Worm (Caenorhabditis elegans) whole organism, L4 larva: ENCODE data around the gene acd-4.

Source experiments
- F10B5.3 ChIP-seq: sonication (generic microtip); optimal IDR thresholded peaks from 2 replicates; lab custom pipeline; 2016; ENCODE audit warnings: mild to moderate bottlenecking, missing genetic modification characterization, missing compliant biosample characterization
- F49E8.2 ChIP-seq: sonication (generic microtip); optimal IDR thresholded peaks from 2 replicates; lab custom pipeline; 2016; ENCODE audit warnings: missing compliant biosample characterization, mild to moderate bottlenecking, missing genetic modification characterization, borderline replicate concordance
- T20F7.1 ChIP-seq: fragments of 200-800 bp; sonication (Bioruptor generic); optimal IDR thresholded peaks from 2 replicates; lab custom pipeline; 2018; ENCODE audit warnings: mild to moderate bottlenecking, missing genetic modification characterization, missing compliant biosample characterization
- aha-1 ChIP-seq: fragments of 150-350 bp; peaks from one replicate; lab custom pipeline; 2014; ENCODE audit warnings: missing biosample characterization, missing genetic modification characterization
- arid-1 ChIP-seq: fragments of 200-800 bp; sonication (Bioruptor generic); conservative IDR thresholded peaks from 2 replicates; pipeline ENCODE4 v1.3.6; 2022; ENCODE audit warnings: missing genetic modification reagents, missing genetic modification characterization, missing compliant biosample characterization
- attf-4 ChIP-seq: sonication (generic microtip); optimal IDR thresholded peaks from 3 replicates; lab custom pipeline; 2017; ENCODE audit warnings: missing biosample characterization, missing genetic modification characterization
- ceh-20 ChIP-seq: fragments of 200-800 bp; sonication (Bioruptor generic); IDR thresholded peaks from 2 replicates; pipeline ENCODE4 v1.3.6; 2022; ENCODE audit warnings: missing genetic modification reagents, missing genetic modification characterization, missing compliant biosample characterization
- ces-1 ChIP-seq: fragments of 150-350 bp; sonication (generic microtip); optimal IDR thresholded peaks from 4 replicates; lab custom pipeline; 2014; ENCODE audit warnings: missing biosample characterization, missing genetic modification reagents, missing genetic modification characterization
- daf-16 ChIP-seq, 3 experiments: sonication (generic microtip); optimal IDR thresholded peaks; 2 replicates each; lab custom pipeline; 2016 to 2017; ENCODE audit warnings: missing genetic modification characterization in 3 of 3, missing genetic modification reagents in 3 of 3, mild to moderate bottlenecking in 2 of 3, missing compliant biosample characterization in 2 of 3, missing biosample characterization in 1 of 3, moderate library complexity in 1 of 3
- dmd-6 ChIP-seq: fragments of 200-800 bp; sonication (Bioruptor generic); IDR thresholded peaks from 2 replicates; pipeline ENCODE4 v1.3.6; 2022; ENCODE audit warnings: missing genetic modification reagents, missing genetic modification characterization, missing compliant biosample characterization
- dpl-1 ChIP-seq: fragments of 150-350 bp; optimal IDR thresholded peaks from 2 replicates; lab custom pipeline; 2014; ENCODE audit warnings: missing biosample characterization, missing genetic modification reagents, missing genetic modification characterization
- duxl-1 ChIP-seq: sonication (generic microtip); optimal IDR thresholded peaks from 2 replicates; lab custom pipeline; 2016; ENCODE audit warnings: mild to moderate bottlenecking, missing genetic modification characterization, moderate library complexity, missing compliant biosample characterization; ENCODE audit not compliant: poor library complexity
- dve-1 ChIP-seq: sonication (generic microtip); optimal IDR thresholded peaks from 2 replicates; lab custom pipeline; 2017; ENCODE audit warnings: antibody characterized with exemption, mild to moderate bottlenecking, missing genetic modification characterization, missing compliant biosample characterization; ENCODE audit not compliant: insufficient read depth
- fos-1 ChIP-seq: fragments of 150-350 bp; optimal IDR thresholded peaks from 2 replicates; lab custom pipeline; 2014; ENCODE audit warnings: missing biosample characterization, missing genetic modification characterization
- gei-8 ChIP-seq: fragments of 200-800 bp; sonication (Bioruptor generic); optimal IDR thresholded peaks from 2 replicates; lab custom pipeline; 2018; ENCODE audit warnings: mild to moderate bottlenecking, missing genetic modification characterization, missing compliant biosample characterization
- hif-1 ChIP-seq, 2 experiments: sonication (generic microtip); optimal IDR thresholded peaks; 2 replicates each; lab custom pipeline; 2016 to 2017; ENCODE audit warnings: missing compliant biosample characterization in 2 of 2, missing genetic modification characterization in 2 of 2, missing genetic modification reagents in 2 of 2, missing genotype in 2 of 2, mild to moderate bottlenecking in 1 of 2
- hlh-11 ChIP-seq: fragments of 200-800 bp; sonication (Bioruptor generic); optimal IDR thresholded peaks from 2 replicates; lab custom pipeline; 2018; ENCODE audit warnings: mild to moderate bottlenecking, missing genetic modification characterization, missing compliant biosample characterization
- hlh-30 ChIP-seq: sonication (generic microtip); optimal IDR thresholded peaks from 2 replicates; lab custom pipeline; 2017; ENCODE audit warnings: antibody characterized with exemption, mild to moderate bottlenecking, missing genetic modification characterization, missing compliant biosample characterization; ENCODE audit not compliant: insufficient read depth
- hmg-1.1 ChIP-seq: fragments of 200-800 bp; sonication (Bioruptor generic); IDR thresholded peaks from 2 replicates; pipeline ENCODE4 v1.3.6; 2022; ENCODE audit warnings: missing genetic modification reagents, missing genetic modification characterization, missing compliant biosample characterization
- lin-13 ChIP-seq: fragments of 150-350 bp; optimal IDR thresholded peaks from 2 replicates; lab custom pipeline; 2014; ENCODE audit warnings: missing biosample characterization, missing genetic modification reagents, missing genetic modification characterization
- madf-9 ChIP-seq: fragments of 200-800 bp; sonication (Bioruptor generic); conservative IDR thresholded peaks from 2 replicates; pipeline ENCODE4 v1.3.6; 2022; ENCODE audit warnings: missing genetic modification reagents, missing genetic modification characterization, missing compliant biosample characterization
- mdl-1 ChIP-seq, 2 experiments: fragments of 150-350 bp in 1 of 2; sonication (generic microtip) in 1 of 2; optimal IDR thresholded peaks; 2 replicates each; lab custom pipeline; 2014 to 2017; ENCODE audit warnings: missing biosample characterization in 2 of 2, missing genetic modification characterization in 2 of 2
- mep-1 ChIP-seq: fragments of 150-350 bp; sonication (generic microtip); optimal IDR thresholded peaks from 3 replicates; lab custom pipeline; 2014; ENCODE audit warnings: missing biosample characterization, missing genetic modification characterization
- mxl-3 ChIP-seq: fragments of 200-800 bp; sonication (Bioruptor generic); optimal IDR thresholded peaks from 2 replicates; lab custom pipeline; 2018; ENCODE audit warnings: mild to moderate bottlenecking, missing genetic modification characterization, missing compliant biosample characterization
- nhr-102 ChIP-seq: sonication (generic microtip); optimal IDR thresholded peaks from 2 replicates; lab custom pipeline; 2016; ENCODE audit warnings: mild to moderate bottlenecking, missing genetic modification characterization, moderate library complexity, missing compliant biosample characterization
- nhr-11 ChIP-seq: fragments of 150-350 bp; optimal IDR thresholded peaks from 2 replicates; lab custom pipeline; 2014; ENCODE audit warnings: missing biosample characterization, missing genetic modification characterization
- nhr-25 ChIP-seq: sonication (generic microtip); optimal IDR thresholded peaks from 2 replicates; lab custom pipeline; 2017; ENCODE audit warnings: missing genetic modification characterization, mild to moderate bottlenecking, missing compliant biosample characterization, antibody characterized with exemption, moderate library complexity, borderline replicate concordance; ENCODE audit not compliant: insufficient read depth
- nhr-28 ChIP-seq: fragments of 150-350 bp; optimal IDR thresholded peaks from 2 replicates; lab custom pipeline; 2014; ENCODE audit warnings: missing biosample characterization, missing genetic modification characterization
- nhr-42 ChIP-seq: fragments of 200-800 bp; sonication (Bioruptor generic); IDR thresholded peaks from 2 replicates; pipeline ENCODE4 v1.3.6; 2022; ENCODE audit warnings: missing genetic modification characterization, missing compliant biosample characterization
- nhr-48 ChIP-seq: sonication (generic microtip); optimal IDR thresholded peaks from 2 replicates; lab custom pipeline; 2016; ENCODE audit warnings: mild to moderate bottlenecking, missing genetic modification characterization, missing compliant biosample characterization
- nhr-6 ChIP-seq: fragments of 150-350 bp; optimal IDR thresholded peaks from 2 replicates; lab custom pipeline; 2014; ENCODE audit warnings: missing biosample characterization, missing genetic modification characterization
- nhr-77 ChIP-seq: fragments of 150-350 bp; optimal IDR thresholded peaks from 2 replicates; lab custom pipeline; 2014; ENCODE audit warnings: missing biosample characterization, missing genetic modification characterization
- pha-4 ChIP-seq, 2 experiments: fragments of 150-350 bp in 1 of 2; fragments of 200-800 bp in 1 of 2; sonication (Bioruptor generic) in 1 of 2; IDR thresholded peaks in 1 of 2; optimal IDR thresholded peaks in 1 of 2; 2 replicates each; pipeline versions ENCODE4 v1.3.6 to Lab custom; 2014 to 2022; ENCODE audit warnings: missing genetic modification characterization in 2 of 2, missing genetic modification reagents in 2 of 2, missing biosample characterization in 1 of 2, missing compliant biosample characterization in 1 of 2
- php-3 ChIP-seq: fragments of 200-800 bp; sonication (Bioruptor generic); IDR thresholded peaks from 2 replicates; pipeline ENCODE4 v1.3.6; 2022; ENCODE audit warnings: missing genetic modification reagents, missing genetic modification characterization, missing compliant biosample characterization
- rbr-2 ChIP-seq: sonication (generic microtip); optimal IDR thresholded peaks from 2 replicates; lab custom pipeline; 2016; ENCODE audit warnings: missing genotype, missing genetic modification characterization, missing compliant biosample characterization
- sdz-12 ChIP-seq: fragments of 200-800 bp; sonication (Bioruptor generic); optimal IDR thresholded peaks from 2 replicates; lab custom pipeline; 2018; ENCODE audit warnings: mild to moderate bottlenecking, missing genetic modification characterization, missing compliant biosample characterization
- spr-1 ChIP-seq: sonication (generic microtip); optimal IDR thresholded peaks from 2 replicates; lab custom pipeline; 2016; ENCODE audit warnings: mild to moderate bottlenecking, missing genetic modification characterization, missing compliant biosample characterization
- unc-62 ChIP-seq, 3 experiments: fragments of 150-350 bp in 1 of 3; sonication (generic microtip); optimal IDR thresholded peaks in 2 of 3; peaks in 1 of 3; 1 replicate in 1 of 3; 2 replicates in 2 of 3; lab custom pipeline; 2014 to 2017; ENCODE audit warnings: missing biosample characterization in 3 of 3, missing genetic modification characterization in 3 of 3, missing genetic modification reagents in 3 of 3, missing genotype in 1 of 3
- ztf-7 ChIP-seq: fragments of 150-350 bp; optimal IDR thresholded peaks from 2 replicates; lab custom pipeline; 2014; ENCODE audit warnings: missing biosample characterization, missing genetic modification characterization

The acd-4 gene

ce11 chrV:8631277-8631765, 6.7 kb upstream of the acd-4 start, which contains the start of gene atg-18:
atg-18 (minus strand) TSS chrV:8631327.
- TF ChIP-seq rbr-2 (peak; percentile 67), sdz-12 (GFP tag; lab: Kevin White, UChicago) (no peak), nhr-102 (tag; lab: Kevin White, UChicago) (peak; percentile 51), dmd-6 (GFP tag; lab: Robert Waterston, UW) (peak; percentile 76), ceh-20 (peak; percentile 56; the same call in 1 of the 2 replicates), daf-16 (GFP tag; optimal IDR thresholded peaks at IDR 0.05; lab: Kevin White, UChicago) (peak in 1 of 2 experiments; percentile 64), daf-16 (tag; optimal IDR thresholded peaks at IDR 0.05; lab: Kevin White, UChicago) (peak; percentile 80), lin-13 (GFP tag; lab: Kevin White, UChicago) (no peak), duxl-1 (tag; lab: Kevin White, UChicago) (no peak), dpl-1 (GFP tag; lab: Kevin White, UChicago) (peak; percentile 30), mdl-1 (tag; optimal IDR thresholded peaks at IDR 0.05; lab: Kevin White, UChicago) (peak; percentile 17 to 57), spr-1 (tag; lab: Kevin White, UChicago) (peak; percentile 11), nhr-48 (tag; lab: Kevin White, UChicago) (peak; percentile 81), F49E8.2 (no peak), arid-1 (GFP tag; lab: Robert Waterston, UW) (no peak), dve-1 (tag; lab: Kevin White, UChicago) (peak; percentile 81), nhr-11 (tag; lab: Kevin White, UChicago) (peak; percentile 67), T20F7.1 (GFP tag; lab: Kevin White, UChicago) (peak; percentile 18), unc-62 (GFP tag; optimal IDR thresholded peaks at IDR 0.05 in 1 of 2; lab: Kevin White, UChicago) (peak in 1 of 2 experiments; percentile 47), unc-62 (tag; optimal IDR thresholded peaks at IDR 0.05; lab: Kevin White, UChicago) (no peak), hlh-11 (tag; lab: Kevin White, UChicago) (peak; percentile 97), pha-4 (GFP tag; IDR thresholded peaks at IDR 0.05; lab: Robert Waterston, UW) (no peak), pha-4 (tag; optimal IDR thresholded peaks at IDR 0.05; lab: Kevin White, UChicago) (peak; percentile 30), hmg-1.1 (GFP tag; lab: Robert Waterston, UW) (peak; percentile 71), gei-8 (no peak), madf-9 (GFP tag; lab: Robert Waterston, UW) (peak; percentile 42; the same call in 1 of the 2 replicates), php-3 (GFP tag; lab: Robert Waterston, UW) (0 out of 2 replicates have a peak, but pooled peaks have one; percentile 28), nhr-77 (tag; lab: Kevin White, UChicago) (peak; percentile 43), hlh-30 (peak; percentile 98), attf-4 (no peak), fos-1 (tag; lab: Kevin White, UChicago) (no peak), nhr-42 (GFP tag; lab: Robert Waterston, UW) (peak; percentile 42; the same call in 1 of the 2 replicates), mxl-3 (peak; percentile 70), nhr-28 (tag; lab: Kevin White, UChicago) (peak; percentile 65), aha-1 (tag; lab: Kevin White, UChicago) (peak; percentile 93), nhr-25 (peak; percentile 22), nhr-6 (peak; percentile 67)

ce11 chrV:8632788-8633187, 5.2 kb upstream of the acd-4 start:
- TF ChIP-seq aha-1 (tag; lab: Kevin White, UChicago): peak; percentile 91
- TF ChIP-seq ces-1 (GFP tag; lab: Kevin White, UChicago): no peak

- TF ChIP-seq ztf-7 (tag; lab: Kevin White, UChicago): no peak
- peak; percentile 33 for TF ChIP-seq aha-1 (tag; lab: Kevin White, UChicago)
- no peak for TF ChIP-seq dve-1 (tag; lab: Kevin White, UChicago)
- TF ChIP-seq F10B5.3: no peak
- no peak for TF ChIP-seq mep-1 (tag; lab: Kevin White, UChicago)
- no peak for TF ChIP-seq nhr-28 (tag; lab: Kevin White, UChicago)
- TF ChIP-seq hif-1 (tag; optimal IDR thresholded peaks at IDR 0.05; lab: Kevin White, UChicago): no peak
Measured at ce11 chrV:8635575-8635974, 2.4 kb upstream of the acd-4 start, which contains the start of gene oac-29. oac-29 (minus strand) TSS chrV:8635675.
